Worm (Caenorhabditis elegans): ENCODE measurements around the gene puf-5.

The puf-5 gene

DNA sequence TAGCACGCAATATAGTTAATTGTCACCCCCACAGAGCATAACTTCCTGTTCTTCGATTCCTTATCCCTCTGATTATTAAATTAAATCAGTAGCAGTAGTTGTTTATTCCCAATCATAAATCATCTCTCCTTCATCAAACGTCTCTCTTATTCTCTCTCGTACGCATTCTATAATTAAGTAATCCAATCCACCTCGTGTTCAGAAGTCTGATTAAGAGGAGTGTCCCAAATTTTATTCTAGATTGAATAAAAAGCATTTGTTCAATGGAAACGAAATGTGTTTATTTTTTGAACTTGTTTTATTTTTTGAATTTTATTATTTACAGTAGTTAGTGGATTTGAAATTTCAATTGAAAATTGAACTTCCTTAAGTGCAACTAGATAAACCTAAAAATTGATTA, 36.0 kb downstream of the puf-5 start:
- no peak for TF ChIP-seq mab-5 (tag; optimal IDR thresholded peaks at IDR 0.05)
- no peak for TF ChIP-seq nhr-21 (tag; optimal IDR thresholded peaks at IDR 0.05)
- no peak for TF ChIP-seq alr-1 (tag; optimal IDR thresholded peaks at IDR 0.05)
- no peak for TF ChIP-seq Y55F3AM.14 (GFP tag; optimal IDR thresholded peaks at IDR 0.05)
- no peak for TF ChIP-seq lin-13 (GFP tag; optimal IDR thresholded peaks at IDR 0.05)
- TF ChIP-seq ceh-82 (tag; optimal IDR thresholded peaks at IDR 0.05) = no peak
- TF ChIP-seq elt-1 (tag; optimal IDR thresholded peaks at IDR 0.05) = no peak
- no peak for TF ChIP-seq ZK546.5 (tag; optimal IDR thresholded peaks at IDR 0.05)
- no peak for TF ChIP-seq snpc-4 (tag; optimal IDR thresholded peaks at IDR 0.05)
- no peak for TF ChIP-seq nhr-12 (tag; optimal IDR thresholded peaks at IDR 0.05)
- no peak for TF ChIP-seq nhr-6 (tag; optimal IDR thresholded peaks at IDR 0.05)
- no peak for TF ChIP-seq unc-55 (GFP tag; optimal IDR thresholded peaks at IDR 0.05)
- no peak for TF ChIP-seq lin-11 (tag; optimal IDR thresholded peaks at IDR 0.05)
- no peak for TF ChIP-seq lin-39 (tag; optimal IDR thresholded peaks at IDR 0.05)
- TF ChIP-seq ztf-4 (tag; optimal IDR thresholded peaks at IDR 0.05) = no peak
- no peak for TF ChIP-seq nhr-11 (tag; optimal IDR thresholded peaks at IDR 0.05)
- no peak for TF ChIP-seq gmeb-1 (tag; optimal IDR thresholded peaks at IDR 0.05)
- TF ChIP-seq elt-3 (tag; optimal IDR thresholded peaks at IDR 0.05) = no peak
- TF ChIP-seq ztf-1 (GFP tag; conservative IDR thresholded peaks at IDR 0.05) = no peak
- TF ChIP-seq sma-3 (GFP tag; optimal IDR thresholded peaks at IDR 0.05) = no peak

DNA sequence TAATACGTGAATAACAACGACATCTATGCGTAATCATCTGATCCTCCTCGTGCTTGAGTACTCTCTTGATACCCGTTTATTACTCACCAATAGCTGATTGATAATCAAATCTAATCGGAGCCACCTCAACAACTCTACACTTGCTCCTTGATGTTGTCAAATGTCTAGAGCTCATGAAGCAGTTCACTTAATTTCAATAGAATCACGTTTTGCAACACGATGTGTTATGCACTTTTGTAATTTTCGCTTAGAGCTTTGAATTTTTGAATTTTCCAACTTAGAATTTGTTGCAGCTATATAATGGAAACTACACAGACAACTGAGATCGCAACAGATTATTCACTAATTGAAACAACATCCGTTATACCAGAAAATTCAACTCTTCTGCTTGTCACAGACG, 37.1 kb downstream of the puf-5 start, which contains the start of gene T22C8.1:
T22C8.1 (plus strand) TSS at position 301 of the 400 bp plus-strand sequence.
- no peak for TF ChIP-seq skn-1 (tag; optimal IDR thresholded peaks at IDR 0.05)
- TF ChIP-seq ceh-82 (tag; optimal IDR thresholded peaks at IDR 0.05) = no peak
- TF ChIP-seq zag-1 (tag; optimal IDR thresholded peaks at IDR 0.05) = no peak
- TF ChIP-seq blmp-1 (tag; optimal IDR thresholded peaks at IDR 0.05; ENCODE audit: insufficient read depth) = no peak
- no peak for TF ChIP-seq snpc-4 (tag; optimal IDR thresholded peaks at IDR 0.05)
- no peak for TF ChIP-seq nhr-23 (tag; optimal IDR thresholded peaks at IDR 0.05)
- no peak for TF ChIP-seq mdl-1 (tag; optimal IDR thresholded peaks at IDR 0.05)
- no peak for TF ChIP-seq elt-3 (tag; optimal IDR thresholded peaks at IDR 0.05)
- TF ChIP-seq R02D3.7 (tag; optimal IDR thresholded peaks at IDR 0.05) = no peak
- no peak for TF ChIP-seq nhr-10 (tag; optimal IDR thresholded peaks at IDR 0.05)
- no peak for TF ChIP-seq ztf-1 (GFP tag; conservative IDR thresholded peaks at IDR 0.05)
- no peak for TF ChIP-seq egl-27 (tag; optimal IDR thresholded peaks at IDR 0.05)

DNA sequence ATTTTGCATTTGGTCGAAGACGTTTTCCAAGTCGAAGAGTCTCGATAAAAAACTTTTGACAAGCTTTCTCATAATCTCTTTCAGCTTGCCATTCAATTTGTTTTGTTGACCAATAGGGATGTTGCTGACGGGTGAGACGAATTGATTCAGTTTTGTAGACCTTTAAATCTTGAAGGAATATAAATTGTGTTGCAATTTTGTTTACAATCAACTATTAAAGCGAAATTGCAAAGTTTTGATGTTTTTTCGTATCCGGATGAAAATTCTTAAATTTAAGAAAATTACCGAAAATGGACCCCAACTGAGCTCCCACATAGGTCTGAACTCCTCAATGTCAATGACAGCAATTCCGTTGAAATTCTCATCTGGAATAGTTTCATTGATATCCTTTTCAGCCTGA, 40.8 kb downstream of the puf-5 start:
- no peak for TF ChIP-seq crh-2 (tag; optimal IDR thresholded peaks at IDR 0.05)
- TF ChIP-seq skn-1 (tag; optimal IDR thresholded peaks at IDR 0.05) = no peak
- no peak for TF ChIP-seq snpc-4 (tag; optimal IDR thresholded peaks at IDR 0.05)
- TF ChIP-seq sma-9 (GFP tag; optimal IDR thresholded peaks at IDR 0.05) = no peak
- no peak for TF ChIP-seq sma-9 (tag; optimal IDR thresholded peaks at IDR 0.05)
- no peak for TF ChIP-seq Y55F3AM.14 (GFP tag; optimal IDR thresholded peaks at IDR 0.05)

DNA sequence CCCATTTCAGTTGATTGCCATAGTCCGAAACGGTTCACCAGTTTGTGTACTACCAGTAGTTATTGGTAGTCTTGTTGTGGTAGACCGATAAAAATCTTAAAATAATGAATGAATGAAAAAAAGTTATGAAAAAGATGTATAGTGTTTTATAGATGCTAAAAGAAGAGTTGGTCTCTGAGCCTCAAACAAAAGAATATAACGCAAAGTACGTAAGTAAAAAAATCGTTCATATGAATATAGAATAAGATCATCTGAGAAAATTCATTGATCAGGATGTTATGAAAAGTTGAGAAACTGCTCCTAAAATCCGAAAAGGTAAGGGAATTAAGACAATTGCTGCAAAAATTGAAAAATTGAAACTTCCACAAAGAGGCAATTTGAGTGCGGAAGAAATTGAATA, 42.2 kb downstream of the puf-5 start, which contains the start of gene chhy-1:
chhy-1 (minus strand) TSS at position 101 of the 400 bp plus-strand sequence.
- TF ChIP-seq ZK546.5 (tag; optimal IDR thresholded peaks at IDR 0.05) = no peak

DNA sequence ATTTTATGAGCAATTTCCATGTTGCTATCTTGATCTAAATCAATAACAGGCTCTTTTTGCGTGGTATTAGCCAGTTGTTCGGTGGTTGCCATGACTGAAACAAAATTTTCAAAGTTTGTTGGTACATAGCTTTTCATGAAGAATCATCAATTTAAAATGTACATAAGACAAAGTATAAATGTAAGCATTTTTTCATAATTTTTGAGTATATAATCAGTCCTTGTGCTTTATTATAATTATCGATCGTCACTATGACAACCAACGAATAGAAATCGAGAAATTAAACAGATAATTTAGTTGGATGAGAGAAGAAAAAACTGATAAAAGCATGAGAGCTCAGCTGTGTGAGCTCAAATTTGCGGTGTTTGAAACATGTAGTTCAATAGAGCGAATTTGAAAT, 46.5 kb downstream of the puf-5 start, which contains the start of gene T22C8.3:
T22C8.3 (minus strand) TSS at position 101 of the 400 bp plus-strand sequence.
- TF ChIP-seq ztf-1 (GFP tag; conservative IDR thresholded peaks at IDR 0.05) (no peak), crh-2 (tag; optimal IDR thresholded peaks at IDR 0.05) (no peak), fos-1 (tag; optimal IDR thresholded peaks at IDR 0.05) (no peak)

DNA sequence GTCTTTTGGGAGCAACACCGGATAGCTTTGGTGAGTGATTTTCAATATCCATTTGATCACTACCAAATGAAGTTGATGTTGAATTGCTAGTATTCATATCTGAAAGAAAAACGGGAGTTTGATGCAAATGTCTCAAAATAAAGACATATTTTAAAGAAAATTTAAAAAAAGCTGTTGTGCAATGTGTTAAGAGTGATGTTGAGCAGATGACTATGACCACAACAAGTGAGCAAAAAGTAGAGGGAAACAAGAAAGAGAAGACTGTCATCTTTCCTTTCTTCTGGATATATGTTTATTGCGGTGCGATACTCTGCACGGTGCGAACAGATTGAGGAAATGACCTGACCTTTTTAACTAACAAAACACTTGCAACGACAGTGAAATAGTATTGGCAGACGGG, 48.1 kb downstream of the puf-5 start, which contains the start of gene T22C8.4:
T22C8.4 (minus strand) TSS at position 101 of the 400 bp plus-strand sequence.
- no peak for TF ChIP-seq C34F6.9 (tag; optimal IDR thresholded peaks at IDR 0.05)
- TF ChIP-seq sem-4 (tag; optimal IDR thresholded peaks at IDR 0.05) = no peak
- TF ChIP-seq crh-2 (tag; optimal IDR thresholded peaks at IDR 0.05) = no peak
- no peak for TF ChIP-seq lin-11 (tag; optimal IDR thresholded peaks at IDR 0.05)
- no peak for TF ChIP-seq nhr-12 (tag; optimal IDR thresholded peaks at IDR 0.05)
- no peak for TF ChIP-seq lin-13 (GFP tag; optimal IDR thresholded peaks at IDR 0.05)
- TF ChIP-seq nhr-11 (tag; optimal IDR thresholded peaks at IDR 0.05) = no peak
- TF ChIP-seq mab-5 (tag; optimal IDR thresholded peaks at IDR 0.05) = no peak
- no peak for TF ChIP-seq elt-1 (tag; optimal IDR thresholded peaks at IDR 0.05)
